Worm (Caenorhabditis elegans) whole organism, early embryonic: ENCODE results near the gene F35A5.5.

Experiments used
- B0310.2 ChIP-seq: sonication (generic microtip); optimal IDR thresholded peaks from 2 replicates; lab custom pipeline; 2016; ENCODE audit warnings: mild to moderate bottlenecking, missing genetic modification characterization, missing compliant biosample characterization
- F13C5.2 ChIP-seq: sonication (generic microtip); optimal IDR thresholded peaks from 2 replicates; lab custom pipeline; 2017; ENCODE audit warnings: mild to moderate bottlenecking, missing genetic modification characterization, inconsistent platforms, missing compliant biosample characterization
- aly-1 ChIP-seq: sonication (generic microtip); optimal IDR thresholded peaks from 2 replicates; lab custom pipeline; 2016; ENCODE audit warnings: missing genetic modification characterization, missing compliant biosample characterization
- ama-1 ChIP-seq: fragments of 150-350 bp; optimal IDR thresholded peaks from 2 replicates; lab custom pipeline; 2014
- ceh-13 ChIP-seq: fragments of 200-800 bp; sonication (Bioruptor generic); optimal IDR thresholded peaks from 2 replicates; lab custom pipeline; 2018; ENCODE audit warnings: mild to moderate bottlenecking, missing genetic modification characterization, missing compliant biosample characterization
- ceh-36 ChIP-seq: sonication (generic microtip); optimal IDR thresholded peaks from 2 replicates; lab custom pipeline; 2016; ENCODE audit warnings: missing genetic modification characterization, inconsistent platforms, missing compliant biosample characterization
- ets-7 ChIP-seq: sonication (generic microtip); optimal IDR thresholded peaks from 2 replicates; lab custom pipeline; 2016; ENCODE audit warnings: missing genotype, missing genetic modification characterization, missing compliant biosample characterization
- flt-1 ChIP-seq: fragments of 200-800 bp; sonication (Bioruptor generic); IDR thresholded peaks from 2 replicates; pipeline ENCODE4 v1.3.6; 2022; ENCODE audit warnings: missing genetic modification characterization, missing compliant biosample characterization
- hmbx-1 ChIP-seq: sonication (generic microtip); optimal IDR thresholded peaks from 2 replicates; lab custom pipeline; 2016; ENCODE audit warnings: mild to moderate bottlenecking, missing genetic modification characterization, missing compliant biosample characterization
- hmg-4 ChIP-seq: fragments of 200-800 bp; sonication (Bioruptor generic); optimal IDR thresholded peaks from 2 replicates; lab custom pipeline; 2018; ENCODE audit warnings: mild to moderate bottlenecking, missing genetic modification characterization, missing compliant biosample characterization
- hnd-1 ChIP-seq: sonication (generic microtip); optimal IDR thresholded peaks from 2 replicates; lab custom pipeline; 2016; ENCODE audit warnings: missing genetic modification characterization, missing compliant biosample characterization
- pes-1 ChIP-seq: fragments of 200-800 bp; sonication (Bioruptor generic); IDR thresholded peaks from 2 replicates; pipeline ENCODE4 v1.3.6; 2022; ENCODE audit warnings: missing genetic modification reagents, missing genetic modification characterization, missing compliant biosample characterization
- scrt-1 ChIP-seq: fragments of 200-800 bp; sonication (Bioruptor generic); IDR thresholded peaks from 2 replicates; pipeline ENCODE4 v1.3.6; 2022; ENCODE audit warnings: missing genetic modification characterization, missing compliant biosample characterization
- sea-1 ChIP-seq: fragments of 200-800 bp; sonication (Bioruptor generic); conservative IDR thresholded peaks from 2 replicates; pipeline ENCODE4 v1.3.6; 2022; ENCODE audit warnings: missing genetic modification characterization, missing compliant biosample characterization
- tbx-11 ChIP-seq: fragments of 200-800 bp; sonication (Bioruptor generic); IDR thresholded peaks from 2 replicates; pipeline ENCODE4 v1.3.6; 2022; ENCODE audit warnings: missing genetic modification characterization, missing compliant biosample characterization
- tbx-37 ChIP-seq: fragments of 200-800 bp; sonication (Bioruptor generic); conservative IDR thresholded peaks from 2 replicates; pipeline ENCODE4 v1.3.6; 2022; ENCODE audit warnings: missing genetic modification reagents, missing genetic modification characterization, missing compliant biosample characterization
- tra-4 ChIP-seq: sonication (generic microtip); optimal IDR thresholded peaks from 2 replicates; lab custom pipeline; 2017; ENCODE audit warnings: missing genetic modification characterization, missing compliant biosample characterization

The F35A5.5 gene

DNA sequence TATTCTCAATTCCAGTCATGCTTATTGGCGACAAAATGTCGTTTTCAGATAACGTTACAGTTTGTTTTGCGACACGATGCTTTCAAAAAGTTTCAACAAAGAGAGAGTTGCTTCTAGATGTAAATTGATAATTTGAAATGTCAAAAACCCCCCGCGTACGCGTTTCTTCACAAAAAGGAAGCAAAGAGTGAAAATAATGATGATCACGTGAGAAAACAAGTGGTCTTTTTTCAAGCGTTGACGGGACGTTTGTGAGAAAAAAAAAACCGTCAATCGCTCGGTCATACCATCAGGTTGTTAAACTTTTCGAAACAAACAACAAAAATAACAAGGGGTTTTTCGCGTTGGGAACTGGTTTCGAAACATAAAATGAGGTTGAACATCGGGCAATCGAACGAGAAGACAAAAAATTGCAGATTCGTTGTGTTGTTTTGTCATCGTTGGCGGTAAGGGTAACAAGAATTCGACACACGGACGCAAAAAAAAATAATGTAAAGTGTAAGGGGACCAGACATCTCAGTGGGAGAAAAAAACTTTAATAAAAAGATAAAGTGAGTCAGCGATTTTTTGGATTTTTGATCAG is 36.6 kb upstream of the F35A5.5 start:
- TF ChIP-seq ets-7 (tag; lab: Kevin White, UChicago) (no peak), tbx-37 (GFP tag; lab: Robert Waterston, UW) (no peak), F13C5.2 (tag; lab: Kevin White, UChicago) (no peak), ceh-36 (tag; lab: Kevin White, UChicago) (no peak), ceh-13 (GFP tag; lab: Kevin White, UChicago) (no peak), B0310.2 (tag; lab: Kevin White, UChicago) (no peak), hnd-1 (no peak)

ce11 chrX:3830872-3831271 is 35.3 kb upstream of the F35A5.5 start:
- no peak for TF ChIP-seq flt-1 (GFP tag; lab: Robert Waterston, UW)
- TF ChIP-seq ets-7 (tag; lab: Kevin White, UChicago): no peak
- TF ChIP-seq ceh-36 (tag; lab: Kevin White, UChicago): no peak
- no peak for TF ChIP-seq tbx-11 (GFP tag; lab: Robert Waterston, UW)
- no peak for TF ChIP-seq scrt-1 (GFP tag; lab: Robert Waterston, UW)
- no peak for TF ChIP-seq hmbx-1
- no peak for TF ChIP-seq pes-1

DNA sequence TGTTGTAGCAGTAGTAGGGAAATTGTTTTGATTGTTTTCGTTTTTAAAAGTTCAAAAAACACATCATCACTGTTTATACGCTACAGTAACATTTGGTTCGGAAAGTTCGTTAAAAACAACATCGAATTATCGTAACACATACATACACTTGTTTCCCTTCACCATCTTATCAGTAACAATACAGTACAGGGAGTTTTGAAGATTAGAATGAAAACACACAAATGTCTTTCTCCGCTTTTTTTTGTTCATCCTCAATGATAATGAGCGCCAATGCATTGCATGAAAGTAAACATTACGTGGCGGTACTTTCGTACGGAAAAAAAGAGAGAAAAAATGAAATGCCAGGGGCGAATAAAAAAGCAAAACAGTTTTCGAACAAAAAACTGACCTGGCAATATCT is 34.1 kb upstream of the F35A5.5 start:
- no peak for TF ChIP-seq F13C5.2 (tag; lab: Kevin White, UChicago)
- TF ChIP-seq hmbx-1: no peak
- no peak for TF ChIP-seq pes-1
- TF ChIP-seq tbx-37 (GFP tag; lab: Robert Waterston, UW): no peak
- TF ChIP-seq scrt-1 (GFP tag; lab: Robert Waterston, UW): no peak
- no peak for TF ChIP-seq aly-1 (tag; lab: Kevin White, UChicago)
- no peak for TF ChIP-seq ama-1
- TF ChIP-seq hmg-4: no peak
- TF ChIP-seq tbx-11 (GFP tag; lab: Robert Waterston, UW): no peak
- TF ChIP-seq hnd-1: no peak
- no peak for TF ChIP-seq tra-4
- TF ChIP-seq flt-1 (GFP tag; lab: Robert Waterston, UW): no peak

ce11 chrX:3828598-3829204 is 33.2 kb upstream of the F35A5.5 start:
- TF ChIP-seq hmbx-1 (no peak), hmg-4 (no peak), flt-1 (GFP tag; lab: Robert Waterston, UW) (no peak), ama-1 (no peak), tbx-11 (GFP tag; lab: Robert Waterston, UW) (no peak), sea-1 (GFP tag; lab: Robert Waterston, UW) (no peak), F13C5.2 (tag; lab: Kevin White, UChicago) (no peak), scrt-1 (GFP tag; lab: Robert Waterston, UW) (no peak), aly-1 (tag; lab: Kevin White, UChicago) (no peak), hnd-1 (no peak), pes-1 (no peak), ceh-13 (GFP tag; lab: Kevin White, UChicago) (no peak), B0310.2 (tag; lab: Kevin White, UChicago) (no peak), ets-7 (tag; lab: Kevin White, UChicago) (no peak)

- TF ChIP-seq flt-1 (GFP tag; lab: Robert Waterston, UW) (no peak), hnd-1 (no peak), tra-4 (no peak), aly-1 (tag; lab: Kevin White, UChicago) (no peak), tbx-37 (GFP tag; lab: Robert Waterston, UW) (no peak), sea-1 (GFP tag; lab: Robert Waterston, UW) (no peak), ets-7 (tag; lab: Kevin White, UChicago) (no peak), pes-1 (no peak), F13C5.2 (tag; lab: Kevin White, UChicago) (no peak), hmbx-1 (no peak)
Measured at ce11 chrX:3827311-3827710, 31.8 kb upstream of the F35A5.5 start.

ce11 chrX:3826863-3827262 is 31.3 kb upstream of the F35A5.5 start, which contains the start of gene fkh-9:
fkh-9 (minus strand) TSS chrX:3826963.
- TF ChIP-seq pes-1 (no peak), tbx-11 (GFP tag; lab: Robert Waterston, UW) (no peak), hmbx-1 (no peak), ceh-13 (GFP tag; lab: Kevin White, UChicago) (no peak), tbx-37 (GFP tag; lab: Robert Waterston, UW) (no peak), flt-1 (GFP tag; lab: Robert Waterston, UW) (no peak), tra-4 (no peak)

DNA sequence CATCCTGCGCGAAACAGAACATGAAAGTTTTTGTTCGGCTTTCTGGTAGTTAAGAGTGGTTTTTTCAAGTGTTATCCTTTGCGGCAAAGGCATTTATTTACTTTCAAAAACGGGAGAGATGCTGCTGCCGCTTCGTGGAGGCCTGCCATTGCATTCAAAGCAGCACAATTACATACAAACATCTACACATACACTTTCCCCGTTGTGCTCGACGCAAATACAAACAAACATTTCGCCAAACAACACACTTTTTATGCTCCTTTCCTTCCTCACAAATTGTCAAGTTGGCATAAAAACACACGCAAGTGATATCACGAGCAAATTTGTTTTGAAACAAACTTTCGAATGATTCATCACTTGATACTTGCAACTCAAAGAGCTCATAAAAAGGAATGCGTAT is 30.6 kb upstream of the F35A5.5 start:
- TF ChIP-seq hmg-4 (no peak), ets-7 (tag; lab: Kevin White, UChicago) (no peak), B0310.2 (tag; lab: Kevin White, UChicago) (no peak), pes-1 (no peak), tbx-11 (GFP tag; lab: Robert Waterston, UW) (no peak), tra-4 (no peak), aly-1 (tag; lab: Kevin White, UChicago) (no peak), ama-1 (no peak), ceh-13 (GFP tag; lab: Kevin White, UChicago) (no peak), hnd-1 (no peak), scrt-1 (GFP tag; lab: Robert Waterston, UW) (no peak), hmbx-1 (no peak), tbx-37 (GFP tag; lab: Robert Waterston, UW) (no peak), flt-1 (GFP tag; lab: Robert Waterston, UW) (no peak), F13C5.2 (tag; lab: Kevin White, UChicago) (no peak), sea-1 (GFP tag; lab: Robert Waterston, UW) (no peak)
